Fruit fly (Drosophila melanogaster) whole organism: Measurements from ENCODE around the gene Smg6.

Source experiments
- CG8478 ChIP-seq: fragments of >200 bp; optimal IDR thresholded peaks from 2 replicates; lab custom pipeline; 2018; ENCODE audit warnings: inconsistent platforms
- Dll ChIP-seq: fragments of >200 bp; optimal IDR thresholded peaks from 2 replicates; lab custom pipeline; 2017
- EcR ChIP-seq, 2 experiments: fragments of >200 bp; optimal IDR thresholded peaks; 2 replicates each; lab custom pipeline; 2017; ENCODE audit warnings: missing biosample characterization in 2 of 2, missing genetic modification characterization in 2 of 2, missing genetic modification reagents in 2 of 2
- pan ChIP-seq: fragments of >200 bp; optimal IDR thresholded peaks from 2 replicates; lab custom pipeline; 2017
- psq ChIP-seq: fragments of >200 bp; optimal IDR thresholded peaks from 2 replicates; lab custom pipeline; 2017
- usp ChIP-seq: fragments of >200 bp; optimal IDR thresholded peaks from 2 replicates; lab custom pipeline; 2017; ENCODE audit warnings: missing biosample characterization, missing genetic modification characterization, mixed read lengths

dm6 chr3R:25056488-25057157 lies 23.4 kb upstream of the Smg6 start:
- TF ChIP-seq psq (lab: Kevin White, UChicago), result no peak
- no peak for TF ChIP-seq EcR (GFP tag; optimal IDR thresholded peaks at IDR 0.05; lab: Kevin White, UChicago)
- no peak for TF ChIP-seq pan (lab: Kevin White, UChicago)
- TF ChIP-seq CG8478 (lab: Kevin White, UChicago), result no peak
- no peak for TF ChIP-seq Dll (lab: Kevin White, UChicago)
- TF ChIP-seq usp (GFP tag; lab: Kevin White, UChicago), result no peak
